Worm (Caenorhabditis elegans): ENCODE data around the gene pgp-10.

DNA sequence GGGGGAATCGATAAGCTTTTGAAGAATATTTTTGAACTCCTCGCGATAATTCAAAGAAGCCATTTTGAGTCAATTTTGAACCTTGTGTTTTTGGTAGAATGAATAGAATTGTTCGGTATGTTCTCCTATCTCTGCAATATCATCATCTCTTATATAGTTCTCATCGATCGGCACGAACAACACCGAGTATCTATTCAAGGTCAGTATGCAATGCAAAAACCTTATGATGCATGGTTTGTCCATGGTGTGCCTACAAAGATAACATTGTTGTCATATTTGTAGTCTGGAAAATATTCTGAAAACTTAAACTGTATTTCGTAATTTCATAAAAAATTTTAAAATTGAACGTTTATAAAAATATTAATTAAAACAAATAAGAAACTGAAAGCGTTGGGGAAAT lies 15.3 kb upstream of the pgp-10 start, which contains the start of gene alh-10:
- TF ChIP-seq hmg-4 (GFP tag; optimal IDR thresholded peaks at IDR 0.05), result no peak
- TF ChIP-seq sea-1 (GFP tag; conservative IDR thresholded peaks at IDR 0.05), result no peak
- TF ChIP-seq tbx-37 (GFP tag; conservative IDR thresholded peaks at IDR 0.05), result no peak
- TF ChIP-seq hmbx-1 (tag; optimal IDR thresholded peaks at IDR 0.05), result no peak
- peak; percentile 17 for TF ChIP-seq ama-1 (optimal IDR thresholded peaks at IDR 0.05)

Data from whole organism, early embryonic.